Worm (Caenorhabditis elegans): Measurements from ENCODE around the gene srh-16.
A peak's percentile ranks its signal among the peaks of the same experiment; 100 is the strongest.

Gene srh-16

DNA sequence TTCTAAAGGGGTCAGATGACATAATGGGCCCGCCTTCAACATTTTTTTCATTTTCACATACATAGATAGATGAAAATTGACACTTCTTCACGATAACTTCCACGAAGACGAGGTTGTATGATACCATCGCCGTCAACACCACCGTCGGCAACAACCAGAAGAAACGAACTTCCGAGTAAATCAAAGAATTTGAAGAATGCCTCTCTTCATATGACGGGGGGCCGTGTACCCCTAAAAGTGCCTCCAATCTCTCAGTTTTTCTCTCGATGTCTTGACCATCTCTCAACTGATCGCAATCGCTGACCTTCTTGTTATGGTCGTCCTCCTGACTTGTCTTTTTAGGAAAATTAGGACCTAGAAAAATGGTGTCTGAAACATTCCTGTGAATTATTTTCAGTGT lies 3.9 kb downstream of the srh-16 start (continued):
- TF ChIP-seq sma-9 (GFP tag; optimal IDR thresholded peaks at IDR 0.05) (peak; percentile 72), sma-9 (tag; optimal IDR thresholded peaks at IDR 0.05) (no peak), unc-55 (GFP tag; optimal IDR thresholded peaks at IDR 0.05) (no peak), lin-13 (GFP tag; optimal IDR thresholded peaks at IDR 0.05) (no peak)

DNA sequence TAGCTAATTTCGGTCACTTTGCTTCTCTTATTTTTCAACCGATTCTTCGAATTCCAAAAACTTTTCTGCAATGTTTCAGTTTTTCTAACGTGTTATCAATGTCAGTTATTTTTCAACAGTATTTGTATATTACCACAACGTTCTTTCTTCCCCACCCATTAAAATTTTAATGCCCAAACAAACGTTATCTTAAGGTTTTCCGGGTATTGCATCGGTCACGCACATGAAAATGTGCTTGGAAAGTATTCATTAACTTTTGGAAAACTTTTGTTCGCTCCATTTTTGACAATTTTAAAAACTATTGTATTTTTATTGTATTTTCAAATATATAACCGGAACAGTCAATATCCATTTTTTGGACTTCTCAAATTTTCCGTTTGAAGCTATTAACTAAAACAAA lies 4.5 kb downstream of the srh-16 start:
- TF ChIP-seq nhr-10 (tag; optimal IDR thresholded peaks at IDR 0.05) (no peak), fos-1 (tag; optimal IDR thresholded peaks at IDR 0.05) (peak; percentile 3), alr-1 (tag; optimal IDR thresholded peaks at IDR 0.05) (no peak), R02D3.7 (tag; optimal IDR thresholded peaks at IDR 0.05) (no peak), gmeb-1 (tag; optimal IDR thresholded peaks at IDR 0.05) (peak; percentile 22)

DNA sequence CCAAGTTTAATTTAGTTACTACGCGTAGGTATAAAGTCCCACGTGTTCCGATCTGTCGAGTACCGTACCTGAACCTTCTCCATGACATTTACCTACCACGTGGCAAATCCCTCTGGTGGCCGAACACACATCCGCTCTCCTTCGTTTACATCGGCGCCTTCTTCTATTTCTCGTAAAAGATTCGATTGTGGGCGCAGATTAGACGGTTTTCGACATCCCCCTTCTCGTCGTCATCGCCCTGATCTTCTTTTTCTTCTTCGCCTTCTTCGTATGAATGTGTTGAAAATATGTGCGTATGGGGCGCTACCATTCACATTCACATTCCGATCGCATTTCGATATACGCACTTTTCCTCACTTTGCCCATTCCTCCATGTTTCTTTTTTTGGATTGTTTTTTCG lies 5.1 kb downstream of the srh-16 start:
- TF ChIP-seq ztf-4 (tag; optimal IDR thresholded peaks at IDR 0.05) = no peak
- TF ChIP-seq lsy-2 (tag; optimal IDR thresholded peaks at IDR 0.05) = peak in 1 of 2 experiments; percentile 25
- no peak for TF ChIP-seq ztf-1 (GFP tag; conservative IDR thresholded peaks at IDR 0.05)

DNA sequence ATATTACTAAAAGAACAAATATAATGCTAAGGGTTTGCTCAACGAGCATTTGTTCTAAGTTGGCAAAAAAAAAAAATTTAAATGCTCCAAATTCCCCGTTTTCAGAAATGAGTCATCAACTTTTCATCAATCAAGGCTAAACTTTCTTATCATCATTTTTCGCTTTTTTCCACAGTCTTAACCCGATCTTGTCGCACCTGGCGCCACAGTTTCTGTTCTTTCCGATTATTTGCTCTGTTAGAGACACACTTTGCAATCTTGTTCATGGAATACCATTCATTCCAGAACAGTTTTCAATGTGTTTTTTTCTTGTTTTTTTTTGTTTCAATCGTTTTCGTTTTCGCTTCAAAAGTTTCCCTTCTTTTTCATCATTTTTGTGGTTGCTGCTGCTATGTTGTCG lies 6.5 kb downstream of the srh-16 start:
- TF ChIP-seq sma-9 (GFP tag; optimal IDR thresholded peaks at IDR 0.05) (peak; percentile 84), sma-9 (tag; optimal IDR thresholded peaks at IDR 0.05) (no peak), crh-2 (tag; optimal IDR thresholded peaks at IDR 0.05) (peak; percentile 51), sma-3 (GFP tag; optimal IDR thresholded peaks at IDR 0.05) (peak; percentile 12), fos-1 (tag; optimal IDR thresholded peaks at IDR 0.05) (peak; percentile 92), nhr-12 (tag; optimal IDR thresholded peaks at IDR 0.05) (no peak)

DNA sequence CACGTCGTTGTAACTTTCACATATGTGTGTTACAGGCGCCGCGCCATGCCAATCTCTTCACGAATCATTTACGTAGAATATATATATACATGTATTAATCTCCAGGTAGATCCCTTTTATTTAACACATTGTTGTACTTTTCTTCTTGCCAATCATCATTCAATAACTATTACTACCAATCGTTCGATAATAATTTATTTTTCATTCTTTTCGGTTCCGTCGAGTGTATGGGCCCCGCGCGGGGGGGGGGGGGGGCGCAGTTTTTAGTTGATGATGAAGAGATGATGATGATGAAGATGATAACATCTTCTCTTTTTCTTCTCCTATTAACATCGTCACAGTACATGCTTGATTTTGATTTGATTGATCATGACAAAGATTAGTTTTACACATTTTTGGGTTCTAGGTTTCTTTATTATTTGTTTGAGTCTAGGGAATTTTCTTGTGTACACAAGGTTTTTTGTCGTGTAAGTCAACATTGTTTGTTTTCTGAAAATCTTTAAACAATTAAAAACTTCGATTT lies 7.6 kb downstream of the srh-16 start:
- no peak for TF ChIP-seq lin-39 (tag; optimal IDR thresholded peaks at IDR 0.05)
- TF ChIP-seq blmp-1 (tag; optimal IDR thresholded peaks at IDR 0.05; ENCODE audit: insufficient read depth) = peak; percentile 20
- TF ChIP-seq R02D3.7 (tag; optimal IDR thresholded peaks at IDR 0.05) = no peak
- TF ChIP-seq lin-11 (tag; optimal IDR thresholded peaks at IDR 0.05) = no peak
- no peak for TF ChIP-seq egl-27 (tag; optimal IDR thresholded peaks at IDR 0.05)
- TF ChIP-seq ceh-82 (tag; optimal IDR thresholded peaks at IDR 0.05) = no peak
- no peak for TF ChIP-seq zag-1 (tag; optimal IDR thresholded peaks at IDR 0.05)
- no peak for TF ChIP-seq nhr-12 (tag; optimal IDR thresholded peaks at IDR 0.05)
- no peak for TF ChIP-seq ama-1 (optimal IDR thresholded peaks at IDR 0.05)
- no peak for TF ChIP-seq unc-55 (GFP tag; optimal IDR thresholded peaks at IDR 0.05)
- no peak for TF ChIP-seq nhr-23 (tag; optimal IDR thresholded peaks at IDR 0.05)
- peak; percentile 66 for TF ChIP-seq sma-9 (GFP tag; optimal IDR thresholded peaks at IDR 0.05)
- no peak for TF ChIP-seq sma-9 (tag; optimal IDR thresholded peaks at IDR 0.05)
- TF ChIP-seq nhr-21 (tag; optimal IDR thresholded peaks at IDR 0.05) = no peak
- TF ChIP-seq nhr-6 (tag; optimal IDR thresholded peaks at IDR 0.05) = no peak
- TF ChIP-seq nhr-10 (tag; optimal IDR thresholded peaks at IDR 0.05) = no peak
- no peak for TF ChIP-seq elt-3 (tag; optimal IDR thresholded peaks at IDR 0.05)
- no peak for TF ChIP-seq lin-13 (GFP tag; optimal IDR thresholded peaks at IDR 0.05)
- TF ChIP-seq nhr-129 (tag; optimal IDR thresholded peaks at IDR 0.05) = no peak
- TF ChIP-seq peb-1 (tag; optimal IDR thresholded peaks at IDR 0.05) = no peak
- no peak for TF ChIP-seq snpc-4 (tag; optimal IDR thresholded peaks at IDR 0.05)
- TF ChIP-seq sma-3 (GFP tag; optimal IDR thresholded peaks at IDR 0.05) = peak; percentile 40

DNA sequence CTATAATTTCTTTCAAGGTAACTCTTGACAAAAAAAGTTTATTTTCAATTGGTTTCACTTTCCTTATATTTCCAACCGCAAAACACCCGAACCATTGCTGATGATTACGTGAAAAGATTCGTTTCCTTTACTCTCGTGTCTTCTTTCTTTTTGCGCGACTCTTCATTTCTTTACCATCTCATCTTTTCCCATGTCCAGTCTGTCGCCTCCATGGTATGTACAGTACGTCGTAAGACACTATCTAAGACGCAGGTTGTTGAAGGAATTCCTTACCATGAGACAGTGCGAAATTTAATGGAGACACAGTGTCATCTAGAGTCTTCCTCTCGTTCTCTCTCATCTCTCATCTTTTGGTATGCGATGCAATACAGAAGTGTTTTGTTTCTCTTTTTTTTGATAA lies 8.5 kb downstream of the srh-16 start:
- peak; percentile 67 for TF ChIP-seq gmeb-1 (tag; optimal IDR thresholded peaks at IDR 0.05)
- TF ChIP-seq lin-13 (GFP tag; optimal IDR thresholded peaks at IDR 0.05) = no peak
- peak; percentile 88 for TF ChIP-seq nhr-25 (tag; optimal IDR thresholded peaks at IDR 0.05)
- TF ChIP-seq unc-55 (GFP tag; optimal IDR thresholded peaks at IDR 0.05) = no peak
- TF ChIP-seq lin-39 (tag; optimal IDR thresholded peaks at IDR 0.05) = no peak
- peak; percentile 89 for TF ChIP-seq sma-9 (GFP tag; optimal IDR thresholded peaks at IDR 0.05)
- no peak for TF ChIP-seq sma-9 (tag; optimal IDR thresholded peaks at IDR 0.05)
- TF ChIP-seq nhr-11 (tag; optimal IDR thresholded peaks at IDR 0.05) = no peak
- TF ChIP-seq nhr-237 (tag; optimal IDR thresholded peaks at IDR 0.05) = no peak
- no peak for TF ChIP-seq ceh-16 (tag; optimal IDR thresholded peaks at IDR 0.05)
- peak; percentile 54 for TF ChIP-seq C34F6.9 (tag; optimal IDR thresholded peaks at IDR 0.05)
- no peak for TF ChIP-seq lin-11 (tag; optimal IDR thresholded peaks at IDR 0.05)
- peak; percentile 89 for TF ChIP-seq nhr-129 (tag; optimal IDR thresholded peaks at IDR 0.05)
- TF ChIP-seq zag-1 (tag; optimal IDR thresholded peaks at IDR 0.05) = no peak
- peak; percentile 75 for TF ChIP-seq egl-27 (tag; optimal IDR thresholded peaks at IDR 0.05)
- TF ChIP-seq crh-2 (tag; optimal IDR thresholded peaks at IDR 0.05) = peak; percentile 80
- TF ChIP-seq sma-3 (GFP tag; optimal IDR thresholded peaks at IDR 0.05) = peak; percentile 86
- peak in 1 of 2 experiments; percentile 18 for TF ChIP-seq mdl-1 (tag; optimal IDR thresholded peaks at IDR 0.05)
- TF ChIP-seq peb-1 (tag; optimal IDR thresholded peaks at IDR 0.05) = no peak
- TF ChIP-seq snpc-4 (tag; optimal IDR thresholded peaks at IDR 0.05) = peak; percentile 1
- no peak for TF ChIP-seq ama-1 (optimal IDR thresholded peaks at IDR 0.05)
- TF ChIP-seq unc-62 (GFP tag; optimal IDR thresholded peaks at IDR 0.05) = no peak
- no peak for TF ChIP-seq ztf-4 (tag; optimal IDR thresholded peaks at IDR 0.05)
- no peak for TF ChIP-seq ztf-11 (tag; optimal IDR thresholded peaks at IDR 0.05)
- TF ChIP-seq dmd-4 (tag; optimal IDR thresholded peaks at IDR 0.05) = no peak
- TF ChIP-seq fos-1 (tag; optimal IDR thresholded peaks at IDR 0.05) = peak; percentile 82
- no peak for TF ChIP-seq Y55F3AM.14 (GFP tag; optimal IDR thresholded peaks at IDR 0.05)
- no peak for TF ChIP-seq mbf-1 (tag; optimal IDR thresholded peaks at IDR 0.05)
- TF ChIP-seq nhr-10 (tag; optimal IDR thresholded peaks at IDR 0.05) = no peak
- TF ChIP-seq ceh-82 (tag; optimal IDR thresholded peaks at IDR 0.05) = no peak
- no peak for TF ChIP-seq aly-2 (tag; optimal IDR thresholded peaks at IDR 0.05)

All from whole organism, L2 larva.